Worm (Caenorhabditis elegans) whole organism, late embryonic: ENCODE results near the gene nyn-3.

Source experiments
- ceh-9 ChIP-seq: sonication (generic microtip); optimal IDR thresholded peaks from 2 replicates; lab custom pipeline; 2016; ENCODE audit warnings: mild to moderate bottlenecking, missing genetic modification characterization, inconsistent platforms, missing compliant biosample characterization
- hlh-30 ChIP-seq: sonication (generic microtip); optimal IDR thresholded peaks from 2 replicates; lab custom pipeline; 2017; ENCODE audit warnings: antibody characterized with exemption, missing genetic modification characterization, missing compliant biosample characterization; ENCODE audit not compliant: insufficient read depth
- nfya-1 ChIP-seq: sonication (generic microtip); optimal IDR thresholded peaks from 2 replicates; lab custom pipeline; 2017; ENCODE audit warnings: missing genetic modification characterization, mild to moderate bottlenecking, missing compliant biosample characterization, antibody characterized with exemption, moderate library complexity

- no peak for TF ChIP-seq nfya-1 (tag; lab: Kevin White, UChicago)
- no peak for TF ChIP-seq ceh-9 (tag; lab: Kevin White, UChicago)
- TF ChIP-seq hlh-30: no peak
Observed at ce11 chrII:6327317-6327716, 34.9 kb upstream of the nyn-3 start.
